Fruit fly (Drosophila melanogaster) whole organism, embryonic: ENCODE measurements around the gene mRpL19.
A peak's percentile ranks its signal among the peaks of the same experiment; 100 is the strongest.

ENCODE experiments used
- B-H1 ChIP-seq: fragments of 200-800 bp; sonication (Bioruptor generic); IDR thresholded peaks from 3 replicates; pipeline ENCODE4 v1.3.6; 2022; ENCODE audit warnings: missing biosample characterization, missing genetic modification characterization
- B-H2 ChIP-seq: fragments of 200-800 bp; sonication (Bioruptor generic); optimal IDR thresholded peaks from 2 replicates; lab custom pipeline; 2018; ENCODE audit warnings: missing biosample characterization, mild to moderate bottlenecking, missing genetic modification characterization
- CG10959 ChIP-seq: fragments of 200-800 bp; sonication (Bioruptor generic); IDR thresholded peaks from 2 replicates; pipeline ENCODE4 v1.3.6; 2022; ENCODE audit warnings: missing biosample characterization, missing genetic modification characterization
- CG12219 ChIP-seq: fragments of 200-800 bp; sonication (Bioruptor generic); optimal IDR thresholded peaks from 3 replicates; lab custom pipeline; 2018; ENCODE audit warnings: missing biosample characterization, mild to moderate bottlenecking, missing genetic modification characterization
- CG17912 ChIP-seq: fragments of 200-800 bp; sonication (Bioruptor generic); optimal IDR thresholded peaks from 2 replicates; lab custom pipeline; 2018; ENCODE audit warnings: missing biosample characterization, mild to moderate bottlenecking, missing genetic modification characterization
- CG1792 ChIP-seq: fragments of 200-800 bp; sonication (Bioruptor generic); optimal IDR thresholded peaks from 2 replicates; lab custom pipeline; 2016; ENCODE audit warnings: missing biosample characterization, missing genetic modification characterization
- CG18599 ChIP-seq: fragments of 200-800 bp; sonication (Bioruptor generic); optimal IDR thresholded peaks from 3 replicates; lab custom pipeline; 2017; ENCODE audit warnings: missing biosample characterization, missing genetic modification characterization, mild to moderate bottlenecking, moderate library complexity, missing genetic modification reagents
- CG2129 ChIP-seq: fragments of 200-800 bp; sonication (Bioruptor generic); IDR thresholded peaks from 2 replicates; pipeline ENCODE4 v1.3.6; 2022; ENCODE audit warnings: missing biosample characterization, missing genetic modification characterization; ENCODE audit not compliant: partially characterized antibody
- CG30020 ChIP-seq: fragments of 200-800 bp; optimal IDR thresholded peaks from 2 replicates; lab custom pipeline; 2019; ENCODE audit warnings: missing biosample characterization, mild to moderate bottlenecking, missing genetic modification characterization, moderate library complexity
- CG33213 ChIP-seq: fragments of 200-800 bp; sonication (Bioruptor generic); optimal IDR thresholded peaks from 3 replicates; lab custom pipeline; 2016; ENCODE audit warnings: missing biosample characterization, missing genetic modification characterization
- CG6254 ChIP-seq: fragments of 200-800 bp; sonication (Bioruptor generic); optimal IDR thresholded peaks from 3 replicates; lab custom pipeline; 2017; ENCODE audit warnings: mild to moderate bottlenecking, missing biosample characterization, missing genetic modification reagents, missing genetic modification characterization
- CG8089 ChIP-seq: fragments of 200-800 bp; sonication (Bioruptor generic); optimal IDR thresholded peaks from 3 replicates; lab custom pipeline; 2016; ENCODE audit warnings: missing biosample characterization, missing genetic modification characterization
- CG9797 ChIP-seq: fragments of 200-800 bp; sonication (Bioruptor generic); optimal IDR thresholded peaks from 3 replicates; lab custom pipeline; 2018; ENCODE audit warnings: missing biosample characterization, mild to moderate bottlenecking, missing genetic modification characterization
- CTCF ChIP-seq: fragments of 200-800 bp; sonication (Bioruptor generic); optimal IDR thresholded peaks from 2 replicates; lab custom pipeline; 2017; ENCODE audit warnings: missing biosample characterization, mild to moderate bottlenecking, missing genetic modification characterization, moderate library complexity
- D19B ChIP-seq: fragments of 200-800 bp; sonication (Bioruptor generic); optimal IDR thresholded peaks from 2 replicates; lab custom pipeline; 2017; ENCODE audit warnings: missing biosample characterization, mild to moderate bottlenecking, missing genetic modification characterization
- Dref ChIP-seq: fragments of 200-800 bp; sonication (Bioruptor generic); IDR thresholded peaks from 2 replicates; pipeline ENCODE4 v1.3.6; 2022; ENCODE audit warnings: missing biosample characterization, missing genetic modification characterization
- Fer1 ChIP-seq: fragments of 200-800 bp; sonication (Bioruptor generic); optimal IDR thresholded peaks from 2 replicates; lab custom pipeline; 2017; ENCODE audit warnings: missing biosample characterization, mild to moderate bottlenecking, missing genetic modification characterization
- Gsc ChIP-seq: fragments of 200-800 bp; sonication (Bioruptor generic); IDR thresholded peaks from 2 replicates; pipeline ENCODE4 v1.3.6; 2022; ENCODE audit warnings: missing biosample characterization, missing genetic modification characterization
- Hmr ChIP-seq: fragments of 200-800 bp; sonication (Bioruptor generic); optimal IDR thresholded peaks from 3 replicates; lab custom pipeline; 2017; ENCODE audit warnings: mild to moderate bottlenecking, missing biosample characterization, missing genetic modification reagents, missing genetic modification characterization
- Hr3 ChIP-seq: fragments of 200-800 bp; sonication (Bioruptor generic); optimal IDR thresholded peaks from 3 replicates; lab custom pipeline; 2016; ENCODE audit warnings: missing biosample characterization, missing genetic modification characterization
- Lhr ChIP-seq: fragments of 200-800 bp; sonication (Bioruptor generic); optimal IDR thresholded peaks from 3 replicates; lab custom pipeline; 2017; ENCODE audit warnings: mild to moderate bottlenecking, missing biosample characterization, missing genetic modification reagents, missing genetic modification characterization
- Myb ChIP-seq: fragments of 200-800 bp; sonication (Bioruptor generic); optimal IDR thresholded peaks from 2 replicates; lab custom pipeline; 2016; ENCODE audit warnings: missing biosample characterization, missing genetic modification characterization
- Rx ChIP-seq: fragments of 200-800 bp; sonication (Bioruptor generic); IDR thresholded peaks from 2 replicates; pipeline ENCODE4 v1.3.6; 2022; ENCODE audit warnings: missing biosample characterization, missing genetic modification characterization
- Vsx1 ChIP-seq: fragments of 200-800 bp; sonication (Bioruptor generic); optimal IDR thresholded peaks from 2 replicates; lab custom pipeline; 2017; ENCODE audit warnings: missing biosample characterization, mild to moderate bottlenecking, missing genetic modification characterization, missing genetic modification reagents
- al ChIP-seq: fragments of 200-800 bp; sonication (Bioruptor generic); IDR thresholded peaks from 2 replicates; pipeline ENCODE4 v1.3.6; 2022; ENCODE audit warnings: missing biosample characterization, missing genetic modification characterization
- ato ChIP-seq: fragments of 200-800 bp; sonication (Bioruptor generic); IDR thresholded peaks from 2 replicates; pipeline ENCODE4 v1.3.6; 2022; ENCODE audit warnings: missing biosample characterization, missing genetic modification characterization; ENCODE audit not compliant: partially characterized antibody
- cad ChIP-seq: fragments of >200 bp; optimal IDR thresholded peaks from 2 replicates; lab custom pipeline; 2017; ENCODE audit warnings: missing biosample characterization, missing genetic modification characterization
- ci ChIP-seq: fragments of 200-800 bp; sonication (Bioruptor generic); IDR thresholded peaks from 3 replicates; pipeline ENCODE4 v1.3.6; 2022; ENCODE audit warnings: missing biosample characterization, missing genetic modification characterization
- corto ChIP-seq: fragments of 200-800 bp; sonication (Bioruptor generic); optimal IDR thresholded peaks from 2 replicates; lab custom pipeline; 2016; ENCODE audit warnings: missing biosample characterization, mild to moderate bottlenecking, missing genetic modification characterization, moderate library complexity
- crol ChIP-seq: fragments of 200-800 bp; sonication (Bioruptor generic); IDR thresholded peaks from 2 replicates; pipeline ENCODE4 v1.3.6; 2022; ENCODE audit warnings: missing biosample characterization, missing genetic modification characterization
- da ChIP-seq: fragments of 200-800 bp; sonication (Bioruptor generic); optimal IDR thresholded peaks from 2 replicates; lab custom pipeline; 2016; ENCODE audit warnings: missing biosample characterization, missing genetic modification characterization
- dati ChIP-seq: fragments of 200-800 bp; sonication (Bioruptor generic); IDR thresholded peaks from 2 replicates; pipeline ENCODE4 v1.3.6; 2022; ENCODE audit warnings: missing biosample characterization, missing genetic modification characterization
- eve ChIP-seq, 2 experiments: fragments of >200 bp; optimal IDR thresholded peaks; 2 replicates each; lab custom pipeline; 2017; ENCODE audit warnings: missing biosample characterization in 2 of 2, missing genetic modification characterization in 2 of 2
- eyg ChIP-seq: fragments of 200-800 bp; sonication (Bioruptor generic); optimal IDR thresholded peaks from 3 replicates; lab custom pipeline; 2016; ENCODE audit warnings: missing biosample characterization, missing genetic modification characterization
- fd102C ChIP-seq: fragments of 200-800 bp; sonication (Bioruptor generic); optimal IDR thresholded peaks from 2 replicates; lab custom pipeline; 2018; ENCODE audit warnings: missing biosample characterization, mild to moderate bottlenecking, missing genetic modification characterization, moderate library complexity
- fu2 ChIP-seq: fragments of 200-800 bp; sonication (Bioruptor generic); optimal IDR thresholded peaks from 2 replicates; lab custom pipeline; 2016; ENCODE audit warnings: missing biosample characterization, missing genetic modification characterization
- gce ChIP-seq: fragments of 200-800 bp; sonication (Bioruptor generic); IDR thresholded peaks from 3 replicates; pipeline ENCODE4 v1.3.6; 2022; ENCODE audit warnings: missing biosample characterization, missing genetic modification characterization
- gt ChIP-seq: fragments of 200-800 bp; sonication (Bioruptor generic); IDR thresholded peaks from 2 replicates; pipeline ENCODE4 v1.3.6; 2022; ENCODE audit warnings: missing biosample characterization, missing genetic modification characterization
- hbn ChIP-seq: fragments of 200-800 bp; sonication (Bioruptor generic); IDR thresholded peaks from 2 replicates; pipeline ENCODE4 v1.3.6; 2022; ENCODE audit warnings: missing biosample characterization, missing genetic modification characterization; ENCODE audit not compliant: partially characterized antibody
- hkb ChIP-seq, 2 experiments: fragments of 200-800 bp in 1 of 2; fragments of >200 bp in 1 of 2; sonication (Bioruptor generic) in 1 of 2; IDR thresholded peaks in 1 of 2; optimal IDR thresholded peaks in 1 of 2; 2 replicates each; pipeline versions ENCODE4 v1.3.6 to Lab custom; 2017 to 2022; ENCODE audit warnings: missing biosample characterization in 1 of 2, missing genetic modification characterization in 1 of 2
- ind ChIP-seq: fragments of 200-800 bp; sonication (Bioruptor generic); optimal IDR thresholded peaks from 3 replicates; lab custom pipeline; 2016; ENCODE audit warnings: missing biosample characterization, missing genetic modification characterization
- kay ChIP-seq: fragments of 200-800 bp; sonication (Bioruptor generic); optimal IDR thresholded peaks from 2 replicates; lab custom pipeline; 2016; ENCODE audit warnings: missing biosample characterization, missing genetic modification characterization
- mam ChIP-seq: fragments of 200-800 bp; sonication (Bioruptor generic); optimal IDR thresholded peaks from 3 replicates; lab custom pipeline; 2016; ENCODE audit warnings: missing biosample characterization, missing genetic modification characterization
- pros ChIP-seq: fragments of 200-800 bp; sonication (Bioruptor generic); optimal IDR thresholded peaks from 3 replicates; lab custom pipeline; 2019; ENCODE audit warnings: missing biosample characterization, mild to moderate bottlenecking, missing genetic modification characterization, moderate library complexity
- ranshi ChIP-seq: fragments of 200-800 bp; sonication (Bioruptor generic); IDR thresholded peaks from 2 replicates; pipeline ENCODE4 v1.3.6; 2022; ENCODE audit warnings: missing biosample characterization, missing genetic modification characterization
- salm ChIP-seq: fragments of 200-800 bp; sonication (Bioruptor generic); optimal IDR thresholded peaks from 2 replicates; lab custom pipeline; 2018; ENCODE audit warnings: missing biosample characterization, mild to moderate bottlenecking, missing genetic modification characterization
- slou ChIP-seq: fragments of 200-800 bp; sonication (Bioruptor generic); optimal IDR thresholded peaks from 3 replicates; lab custom pipeline; 2016; ENCODE audit warnings: missing biosample characterization, missing genetic modification characterization
- tap ChIP-seq: fragments of 200-800 bp; optimal IDR thresholded peaks from 3 replicates; lab custom pipeline; 2019; ENCODE audit warnings: missing biosample characterization, mild to moderate bottlenecking, missing genetic modification characterization, moderate library complexity
- wek ChIP-seq: fragments of 200-800 bp; sonication (Bioruptor generic); optimal IDR thresholded peaks from 3 replicates; lab custom pipeline; 2018; ENCODE audit warnings: missing biosample characterization, mild to moderate bottlenecking, missing genetic modification characterization, moderate library complexity
- zen2 ChIP-seq: fragments of 200-800 bp; sonication (Bioruptor generic); IDR thresholded peaks from 3 replicates; pipeline ENCODE4 v1.3.6; 2022; ENCODE audit warnings: missing biosample characterization, missing genetic modification characterization; ENCODE audit not compliant: partially characterized antibody

Gene mRpL19

DNA sequence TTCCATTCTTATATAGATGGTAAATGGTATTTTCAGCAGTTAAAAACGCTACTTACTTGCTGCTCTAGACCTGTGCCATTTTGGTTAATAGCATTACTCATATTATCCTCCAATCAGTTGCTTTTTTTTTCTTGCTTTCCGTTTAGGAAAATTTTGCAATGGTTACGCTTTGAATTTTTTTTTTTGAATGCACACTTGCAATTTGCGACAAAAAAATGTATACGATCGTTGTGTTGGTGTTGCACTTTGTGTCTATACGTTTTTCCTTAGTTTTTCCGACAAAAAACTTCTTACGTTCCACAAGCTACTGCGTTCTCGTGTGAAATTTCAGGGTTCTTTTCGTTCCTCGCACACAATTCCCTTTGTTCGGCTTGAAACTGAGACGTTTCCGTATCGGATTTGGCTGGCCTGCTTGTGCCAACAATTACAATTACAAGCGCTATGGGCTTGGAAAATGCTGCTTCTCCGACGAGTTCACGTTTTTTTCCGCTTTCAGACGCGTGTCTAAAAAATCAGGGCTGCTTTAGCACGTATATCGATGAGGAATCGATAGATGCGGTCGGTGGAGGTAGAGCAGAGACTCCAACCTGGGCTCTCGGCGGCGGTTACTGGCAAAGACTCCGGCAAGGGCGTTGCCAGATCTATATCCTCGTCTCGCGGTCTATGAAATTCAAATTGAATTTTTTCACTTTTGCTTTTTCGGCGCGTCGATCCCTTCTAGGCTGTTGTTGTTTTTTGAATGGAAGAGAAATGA is 13.8 kb upstream of the mRpL19 start (continued):
- TF ChIP-seq D19B (GFP tag; lab: Kevin White, UChicago) (no peak), Fer1 (GFP tag; lab: Kevin White, UChicago) (peak; percentile 61), hkb (optimal IDR thresholded peaks at IDR 0.05; lab: Kevin White, UChicago) (peak; percentile 27), hkb (GFP tag; IDR thresholded peaks at IDR 0.05; lab: Robert Waterston, UW) (peak; percentile 38; the same call in 1 of the 2 replicates), Hmr (GFP tag; lab: Kevin White, UChicago) (peak; percentile 82), slou (GFP tag; lab: Kevin White, UChicago) (peak; percentile 46), gt (GFP tag; lab: Robert Waterston, UW) (no peak), cad (GFP tag; lab: Kevin White, UChicago) (no peak), Myb (GFP tag; lab: Kevin White, UChicago) (peak; percentile 93), gce (GFP tag; lab: Robert Waterston, UW) (peak; percentile 49; the same call in 1 of the 3 replicates), CG33213 (GFP tag; lab: Kevin White, UChicago) (peak; percentile 75), pros (GFP tag; lab: Kevin White, UChicago) (peak; percentile 35), Rx (GFP tag; lab: Robert Waterston, UW) (no peak), CTCF (GFP tag; lab: Kevin White, UChicago) (peak; percentile 69), CG30020 (tag; lab: Kevin White, UChicago) (peak; percentile 42), CG1792 (no peak), fd102C (no peak), CG6254 (GFP tag; lab: Kevin White, UChicago) (no peak), mam (GFP tag; lab: Kevin White, UChicago) (peak; percentile 62), Vsx1 (no peak), ato (GFP tag; lab: Robert Waterston, UW) (peak; percentile 88), CG12219 (GFP tag; lab: Kevin White, UChicago) (no peak), CG9797 (peak; percentile 78), Gsc (no peak), ci (GFP tag; lab: Robert Waterston, UW) (peak; percentile 71; the same call in 1 of the 3 replicates), ranshi (GFP tag; lab: Robert Waterston, UW) (0 out of 2 replicates have a peak, but pooled peaks have one; percentile 20), Hr3 (GFP tag; lab: Kevin White, UChicago) (no peak), crol (GFP tag; lab: Robert Waterston, UW) (no peak), eve (GFP tag; optimal IDR thresholded peaks at IDR 0.05; lab: Kevin White, UChicago) (no peak), CG18599 (GFP tag; lab: Kevin White, UChicago) (no peak), Lhr (GFP tag; lab: Kevin White, UChicago) (peak; percentile 90), al (no peak), CG2129 (GFP tag; lab: Robert Waterston, UW) (peak; percentile 59), CG17912 (peak; percentile 32), fu2 (peak; percentile 56), B-H2 (GFP tag; lab: Kevin White, UChicago) (peak; percentile 67), kay (no peak), wek (GFP tag; lab: Kevin White, UChicago) (no peak), Dref (GFP tag; lab: Robert Waterston, UW) (peak; percentile 99), corto (no peak), B-H1 (no peak), hbn (peak; percentile 70), CG8089 (GFP tag; lab: Kevin White, UChicago) (no peak), ind (GFP tag; lab: Kevin White, UChicago) (no peak), salm (tag; lab: Kevin White, UChicago) (no peak), dati (GFP tag; lab: Robert Waterston, UW) (no peak), zen2 (peak; percentile 68; the same call in 2 of the 3 replicates), tap (no peak), da (no peak), CG10959 (GFP tag; lab: Robert Waterston, UW) (peak; percentile 12; the same call in 1 of the 2 replicates), eyg (GFP tag; lab: Kevin White, UChicago) (peak; percentile 25)
